Fruit fly (Drosophila melanogaster): ENCODE measurements around the gene CG1545.

dm6 chrX:11108148-11108844 lies 48.9 kb upstream of the CG1545 start, which contains the start of gene Hsp60A:
- TF ChIP-seq h (optimal IDR thresholded peaks at IDR 0.05) (no peak), ttk (optimal IDR thresholded peaks at IDR 0.05) (no peak), psq (optimal IDR thresholded peaks at IDR 0.05) (peak; percentile 75), Myc (optimal IDR thresholded peaks at IDR 0.05) (no peak), Sin3A (optimal IDR thresholded peaks at IDR 0.05) (no peak), insv (optimal IDR thresholded peaks at IDR 0.05) (no peak)

All from Kc167 (cell line).